Worm (Caenorhabditis elegans): ENCODE results near the gene srw-101.

- no peak for TF ChIP-seq M03D4.4 (tag; optimal IDR thresholded peaks at IDR 0.05)
- TF ChIP-seq bed-3 (GFP tag; optimal IDR thresholded peaks at IDR 0.05): no peak
- no peak for TF ChIP-seq pha-4 (tag; optimal IDR thresholded peaks at IDR 0.05)
- no peak for TF ChIP-seq nhr-28 (tag; optimal IDR thresholded peaks at IDR 0.05)
- no peak for TF ChIP-seq sem-2 (GFP tag; optimal IDR thresholded peaks at IDR 0.05)
- no peak for TF ChIP-seq lsy-2 (tag; optimal IDR thresholded peaks at IDR 0.05)
- no peak for TF ChIP-seq snpc-4 (tag; optimal IDR thresholded peaks at IDR 0.05)
- TF ChIP-seq blmp-1 (tag; optimal IDR thresholded peaks at IDR 0.05): no peak
Measured at ce11 chrV:1741074-1741473, 19.0 kb downstream of the srw-101 start, which contains the start of gene srab-25.
